Worm (Caenorhabditis elegans) whole organism, L4/young adult: Measurements from ENCODE around the gene Y32H12A.6.

ENCODE experiments used
- W03F9.2 ChIP-seq: fragments of 150-350 bp; optimal IDR thresholded peaks from 2 replicates; lab custom pipeline; 2014; ENCODE audit warnings: missing biosample characterization, missing genetic modification characterization
- dao-5 ChIP-seq: sonication (generic microtip); optimal IDR thresholded peaks from 2 replicates; lab custom pipeline; 2016; ENCODE audit warnings: missing genotype, missing genetic modification characterization, moderate library complexity, missing compliant biosample characterization
- him-1 ChIP-seq: sonication (generic microtip); optimal IDR thresholded peaks from 2 replicates; lab custom pipeline; 2016; ENCODE audit warnings: missing genotype, missing genetic modification reagents, missing genetic modification characterization, missing compliant biosample characterization

The Y32H12A.6 gene

ce11 chrIII:5382073-5382472 is at the start of gene Y32H12A.6:
Gene Y32H12A.6, minus strand, starts transcription at chrIII:5382173.
- TF ChIP-seq dao-5 (tag; lab: Kevin White, UChicago) (no peak), him-1 (no peak), W03F9.2 (no peak)

- TF ChIP-seq him-1 = no peak
- TF ChIP-seq W03F9.2 = no peak
- no peak for TF ChIP-seq dao-5 (tag; lab: Kevin White, UChicago)
Measured at ce11 chrIII:5427096-5427495, 45.1 kb upstream of the Y32H12A.6 start.

DNA sequence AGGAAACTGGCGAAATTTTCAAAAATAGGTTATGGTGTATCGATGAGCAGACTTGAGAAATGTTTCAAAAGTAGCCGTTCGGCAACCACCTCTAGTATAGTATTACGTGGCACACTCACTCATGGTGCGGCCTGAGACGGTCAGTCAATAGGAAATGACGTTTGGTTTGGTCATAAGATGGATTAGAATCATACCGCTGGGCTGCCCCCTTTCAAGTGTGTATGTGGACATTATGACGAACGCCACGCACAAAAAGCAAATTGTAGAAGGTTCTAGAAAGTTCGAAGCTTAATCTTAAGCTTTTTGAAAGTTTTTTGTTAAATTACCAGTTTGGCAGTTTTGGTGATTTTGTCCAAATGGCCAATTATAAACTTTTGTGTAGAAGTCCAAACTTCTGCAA is 42.4 kb upstream of the Y32H12A.6 start:
- TF ChIP-seq W03F9.2 (no peak), him-1 (no peak), dao-5 (tag; lab: Kevin White, UChicago) (no peak)

DNA sequence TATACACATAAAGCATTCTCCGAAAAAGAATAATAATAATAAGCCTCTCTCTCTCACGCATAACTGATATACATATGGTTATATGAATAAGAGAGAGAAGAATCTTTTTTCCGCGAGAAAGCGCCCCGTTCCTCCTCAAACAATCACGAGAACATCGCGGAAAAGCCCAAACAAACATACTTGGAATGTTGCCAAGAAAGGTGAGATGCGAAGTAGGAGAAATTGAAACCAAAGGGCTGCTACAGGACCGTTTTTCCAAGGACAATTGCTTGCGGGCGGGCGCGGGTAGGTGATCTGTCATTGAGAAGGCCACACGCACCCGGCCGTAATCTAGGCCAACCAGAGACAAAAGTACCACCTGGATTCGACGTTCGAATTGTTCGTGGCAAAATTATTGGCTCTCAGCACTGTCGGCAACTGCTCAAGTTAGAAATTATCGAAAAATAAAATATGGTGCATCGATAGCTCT is 41.7 kb upstream of the Y32H12A.6 start, which contains the start of gene dnj-24:
TSS of gene dnj-24 (minus strand) at position 419 of the 469 bp plus-strand sequence.
- TF ChIP-seq him-1 = no peak

DNA sequence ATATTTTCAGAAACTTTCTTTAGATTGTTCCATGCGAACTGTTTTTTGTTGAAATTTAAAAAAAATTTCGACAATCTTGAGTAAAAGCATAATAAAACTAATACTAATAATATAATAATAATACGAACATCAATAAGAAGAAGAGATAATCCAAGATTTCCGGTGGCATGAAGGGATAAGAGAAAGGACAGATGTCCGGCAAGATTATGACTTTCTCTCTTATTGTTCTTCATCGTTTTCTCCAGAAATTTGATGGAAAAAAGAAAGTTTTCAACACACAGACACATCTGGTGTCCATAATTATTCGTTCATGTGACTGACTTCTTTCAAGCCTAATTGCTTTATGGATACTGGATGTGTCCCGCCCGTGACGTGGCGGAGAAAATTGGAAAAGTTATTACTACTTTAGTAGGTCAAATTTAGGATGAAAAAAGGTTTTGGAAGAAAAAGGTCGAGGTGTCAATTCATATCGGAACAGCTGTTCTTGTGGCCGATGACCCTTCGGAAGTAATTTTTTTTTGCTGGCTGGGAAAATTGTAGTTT is 40.7 kb upstream of the Y32H12A.6 start:
- TF ChIP-seq dao-5 (tag; lab: Kevin White, UChicago) (no peak), him-1 (no peak), W03F9.2 (no peak)

ce11 chrIII:5421406-5421805 is 39.4 kb upstream of the Y32H12A.6 start:
- TF ChIP-seq W03F9.2 = no peak
- no peak for TF ChIP-seq dao-5 (tag; lab: Kevin White, UChicago)
- no peak for TF ChIP-seq him-1

ce11 chrIII:5420276-5420675 is 38.3 kb upstream of the Y32H12A.6 start:
- TF ChIP-seq W03F9.2 (no peak), him-1 (no peak), dao-5 (tag; lab: Kevin White, UChicago) (no peak)

- no peak for TF ChIP-seq him-1
Measured at ce11 chrIII:5419527-5419926, 37.6 kb upstream of the Y32H12A.6 start.

- no peak for TF ChIP-seq him-1
- TF ChIP-seq W03F9.2 = no peak
- TF ChIP-seq dao-5 (tag; lab: Kevin White, UChicago) = no peak
Measured at ce11 chrIII:5417921-5418320, 35.9 kb upstream of the Y32H12A.6 start.

ce11 chrIII:5413680-5414079 is 31.7 kb upstream of the Y32H12A.6 start, which contains the start of gene grl-22:
Gene grl-22, minus strand, starts transcription at chrIII:5414011.
- no peak for TF ChIP-seq dao-5 (tag; lab: Kevin White, UChicago)
- TF ChIP-seq W03F9.2 = no peak

- no peak for TF ChIP-seq W03F9.2
- no peak for TF ChIP-seq him-1
- TF ChIP-seq dao-5 (tag; lab: Kevin White, UChicago) = no peak
Measured at ce11 chrIII:5407588-5407987, 25.6 kb upstream of the Y32H12A.6 start, which contains the start of gene W03A5.1. Gene W03A5.1, plus strand, starts transcription at chrIII:5407888.

DNA sequence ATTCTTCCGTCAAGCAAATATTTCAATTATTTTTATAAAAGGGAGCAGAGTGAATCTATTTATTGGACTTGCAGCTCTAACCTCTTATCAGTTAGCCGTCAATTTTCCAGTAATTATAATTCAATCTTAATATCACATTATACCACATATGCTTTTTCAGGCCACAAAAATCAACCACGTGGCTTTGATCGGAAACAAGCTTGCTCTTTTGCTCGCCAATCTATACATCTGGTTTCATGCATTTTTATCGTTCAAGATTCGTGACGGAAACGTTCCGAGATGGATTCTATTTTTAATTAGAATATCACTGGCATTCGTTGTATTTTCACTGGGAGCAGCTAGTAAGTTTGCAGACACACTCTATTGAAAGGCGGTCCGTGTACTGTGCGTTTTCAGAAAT is 25.1 kb upstream of the Y32H12A.6 start:
- TF ChIP-seq him-1 (no peak), dao-5 (tag; lab: Kevin White, UChicago) (no peak), W03F9.2 (no peak)

- TF ChIP-seq dao-5 (tag; lab: Kevin White, UChicago) = no peak
- no peak for TF ChIP-seq him-1
- TF ChIP-seq W03F9.2 = no peak
Measured at ce11 chrIII:5406314-5406713, 24.3 kb upstream of the Y32H12A.6 start.

ce11 chrIII:5405628-5406084 is 23.7 kb upstream of the Y32H12A.6 start, which contains the start of the genes W03A5.2 and Y32H12A.8:
Gene W03A5.2, plus strand, starts transcription at chrIII:5406034.
Gene Y32H12A.8, minus strand, starts transcription at chrIII:5406037.
- TF ChIP-seq W03F9.2 (no peak), him-1 (no peak), dao-5 (tag; lab: Kevin White, UChicago) (no peak)

- TF ChIP-seq W03F9.2 (no peak), dao-5 (tag; lab: Kevin White, UChicago) (no peak), him-1 (no peak)
Measured at ce11 chrIII:5404998-5405397, 23.0 kb upstream of the Y32H12A.6 start.

DNA sequence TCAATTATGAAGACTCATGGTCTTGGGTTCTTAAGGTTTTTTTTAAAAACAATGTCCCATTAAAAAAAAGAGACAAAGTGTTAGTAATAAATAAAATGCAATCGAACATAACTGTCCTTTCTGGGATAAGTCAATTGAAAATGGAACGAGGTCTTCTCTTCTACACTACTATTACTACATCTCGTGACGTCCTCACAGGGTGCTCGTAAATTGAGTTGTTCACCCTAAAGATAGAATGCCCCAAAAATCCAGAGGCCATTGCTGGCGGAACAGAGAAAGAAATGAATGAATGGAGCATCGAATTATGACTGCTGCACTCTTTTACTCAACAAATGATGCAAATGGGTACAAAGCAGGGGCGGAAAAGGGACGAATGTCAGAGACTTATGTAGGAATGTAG is 20.4 kb upstream of the Y32H12A.6 start:
- no peak for TF ChIP-seq W03F9.2
- no peak for TF ChIP-seq him-1
- TF ChIP-seq dao-5 (tag; lab: Kevin White, UChicago) = no peak
